Worm (Caenorhabditis elegans) whole organism, young adult: ENCODE results near the gene F53F8.5.
A peak's percentile ranks its signal among the peaks of the same experiment; 100 is the strongest.

Experiments used
- B0336.3 ChIP-seq: fragments of 200-800 bp; sonication (Bioruptor generic); IDR thresholded peaks from 2 replicates; pipeline ENCODE4 v1.3.6; 2022; ENCODE audit warnings: missing genetic modification characterization, missing compliant biosample characterization
- D2030.7 ChIP-seq: fragments of 200-800 bp; sonication (Bioruptor generic); IDR thresholded peaks from 2 replicates; pipeline ENCODE4 v1.3.6; 2022; ENCODE audit warnings: missing genetic modification reagents, missing genetic modification characterization, missing compliant biosample characterization
- F22D6.2 ChIP-seq: sonication (generic microtip); optimal IDR thresholded peaks from 2 replicates; lab custom pipeline; 2016; ENCODE audit warnings: mild to moderate bottlenecking, missing genetic modification characterization, missing compliant biosample characterization
- F49E8.2 ChIP-seq: sonication (generic microtip); optimal IDR thresholded peaks from 3 replicates; lab custom pipeline; 2017; ENCODE audit warnings: missing genetic modification characterization, mild to moderate bottlenecking, missing compliant biosample characterization, antibody characterized with exemption, moderate library complexity; ENCODE audit not compliant: insufficient read depth
- K12H6.12 ChIP-seq: fragments of 200-800 bp; sonication (Bioruptor generic); optimal IDR thresholded peaks from 2 replicates; lab custom pipeline; 2018; ENCODE audit warnings: mild to moderate bottlenecking, missing genetic modification characterization, missing compliant biosample characterization
- T07F8.4 ChIP-seq: sonication (generic microtip); optimal IDR thresholded peaks from 2 replicates; lab custom pipeline; 2016; ENCODE audit warnings: mild to moderate bottlenecking, missing genetic modification characterization, moderate library complexity, missing compliant biosample characterization
- Y53F4B.3 ChIP-seq: fragments of 200-800 bp; sonication (Bioruptor generic); IDR thresholded peaks from 2 replicates; pipeline ENCODE4 v1.3.6; 2022; ENCODE audit warnings: missing genetic modification reagents, missing genetic modification characterization, missing compliant biosample characterization
- Y53G8AR.9 ChIP-seq: fragments of 200-800 bp; sonication (Bioruptor generic); conservative IDR thresholded peaks from 2 replicates; pipeline ENCODE4 v1.3.6; 2022; ENCODE audit warnings: missing genetic modification reagents, missing genetic modification characterization, missing compliant biosample characterization
- Y95B8A.8 ChIP-seq: fragments of 200-800 bp; sonication (Bioruptor generic); IDR thresholded peaks from 2 replicates; pipeline ENCODE4 v1.3.6; 2022; ENCODE audit warnings: missing genetic modification reagents, missing genetic modification characterization, missing compliant biosample characterization
- ZK185.1 ChIP-seq: sonication (generic microtip); optimal IDR thresholded peaks from 2 replicates; lab custom pipeline; 2016; ENCODE audit warnings: mild to moderate bottlenecking, missing genetic modification characterization, missing compliant biosample characterization; ENCODE audit not compliant: poor library complexity, severe bottlenecking
- ama-1 ChIP-seq, 3 experiments: fragments of 150-350 bp in 1 of 3; sonication (generic microtip) in 2 of 3; optimal IDR thresholded peaks; 2 replicates each; lab custom pipeline; 2014 to 2018; ENCODE audit warnings: missing biosample characterization in 2 of 3, missing genetic modification characterization in 2 of 3, missing genetic modification reagents in 2 of 3
- aptf-2 ChIP-seq: fragments of 200-800 bp; sonication (Bioruptor generic); conservative IDR thresholded peaks from 2 replicates; pipeline ENCODE4 v1.3.6; 2022; ENCODE audit warnings: missing genetic modification reagents, missing genetic modification characterization, missing compliant biosample characterization
- aptf-3 ChIP-seq: fragments of 200-800 bp; sonication (Bioruptor generic); IDR thresholded peaks from 2 replicates; pipeline ENCODE4 v1.3.6; 2022; ENCODE audit warnings: missing genetic modification characterization, missing compliant biosample characterization
- attf-5 ChIP-seq: fragments of 200-800 bp; sonication (Bioruptor generic); optimal IDR thresholded peaks from 2 replicates; lab custom pipeline; 2018; ENCODE audit warnings: mild to moderate bottlenecking, missing genetic modification characterization, missing compliant biosample characterization
- bed-1 ChIP-seq: fragments of 200-800 bp; sonication (Bioruptor generic); IDR thresholded peaks from 2 replicates; pipeline ENCODE4 v1.3.6; 2022; ENCODE audit warnings: missing genetic modification reagents, missing genetic modification characterization, missing compliant biosample characterization
- ceh-40 ChIP-seq: fragments of 200-800 bp; sonication (Bioruptor generic); IDR thresholded peaks from 2 replicates; pipeline ENCODE4 v1.3.6; 2022; ENCODE audit warnings: missing genetic modification characterization, missing compliant biosample characterization
- dpff-1 ChIP-seq: sonication (generic microtip); optimal IDR thresholded peaks from 2 replicates; lab custom pipeline; 2017; ENCODE audit warnings: mild to moderate bottlenecking, missing genetic modification characterization, missing compliant biosample characterization
- efl-1 ChIP-seq: fragments of 150-350 bp; optimal IDR thresholded peaks from 2 replicates; lab custom pipeline; 2014; ENCODE audit warnings: missing biosample characterization, missing genetic modification reagents, missing genetic modification characterization
- egl-44 ChIP-seq: fragments of 200-800 bp; sonication (Bioruptor generic); IDR thresholded peaks from 2 replicates; pipeline ENCODE4 v1.3.6; 2022; ENCODE audit warnings: missing genetic modification reagents, missing genetic modification characterization, missing compliant biosample characterization
- ekl-4 ChIP-seq: fragments of 200-800 bp; sonication (Bioruptor generic); IDR thresholded peaks from 2 replicates; pipeline ENCODE4 v1.3.6; 2022; ENCODE audit warnings: missing genetic modification reagents, missing genetic modification characterization, missing compliant biosample characterization
- gei-17 ChIP-seq: fragments of 200-800 bp; sonication (Bioruptor generic); optimal IDR thresholded peaks from 2 replicates; lab custom pipeline; 2018; ENCODE audit warnings: mild to moderate bottlenecking, missing genetic modification characterization, missing compliant biosample characterization
- hmg-1.2 ChIP-seq: fragments of 200-800 bp; sonication (Bioruptor generic); IDR thresholded peaks from 2 replicates; pipeline ENCODE4 v1.3.6; 2022; ENCODE audit warnings: missing genetic modification reagents, missing genetic modification characterization, missing compliant biosample characterization
- let-526 ChIP-seq: fragments of 200-800 bp; sonication (Bioruptor generic); IDR thresholded peaks from 2 replicates; pipeline ENCODE4 v1.3.6; 2022; ENCODE audit warnings: missing genetic modification reagents, missing genetic modification characterization, missing compliant biosample characterization
- lin-35 ChIP-seq, 3 experiments: fragments of 150-350 bp in 2 of 3; sonication (generic microtip) in 1 of 3; optimal IDR thresholded peaks; 2 replicates each; lab custom pipeline; 2014 to 2018; ENCODE audit warnings: missing biosample characterization in 3 of 3, missing genetic modification characterization in 3 of 3, missing genetic modification reagents in 3 of 3
- lin-40 ChIP-seq: sonication (generic microtip); optimal IDR thresholded peaks from 2 replicates; lab custom pipeline; 2016; ENCODE audit warnings: missing genetic modification characterization, mild to moderate bottlenecking, missing compliant biosample characterization, missing genotype, missing genetic modification reagents
- lsl-1 ChIP-seq: fragments of 200-800 bp; sonication (Bioruptor generic); optimal IDR thresholded peaks from 2 replicates; lab custom pipeline; 2018; ENCODE audit warnings: mild to moderate bottlenecking, missing genetic modification characterization, moderate library complexity, missing compliant biosample characterization
- madf-10 ChIP-seq: sonication (generic microtip); optimal IDR thresholded peaks from 2 replicates; lab custom pipeline; 2016; ENCODE audit warnings: mild to moderate bottlenecking, missing genetic modification characterization, missing compliant biosample characterization
- madf-3 ChIP-seq: fragments of 200-800 bp; sonication (Bioruptor generic); IDR thresholded peaks from 2 replicates; pipeline ENCODE4 v1.3.6; 2022; ENCODE audit warnings: missing genetic modification reagents, missing genetic modification characterization, missing compliant biosample characterization
- madf-6 ChIP-seq: fragments of 200-800 bp; sonication (Bioruptor generic); IDR thresholded peaks from 2 replicates; pipeline ENCODE4 v1.3.6; 2022; ENCODE audit warnings: missing genetic modification reagents, missing genetic modification characterization, missing compliant biosample characterization
- mel-28 ChIP-seq: sonication (generic microtip); optimal IDR thresholded peaks from 2 replicates; lab custom pipeline; 2016; ENCODE audit warnings: borderline replicate concordance, mild to moderate bottlenecking, missing genetic modification characterization, missing compliant biosample characterization
- nfyb-1 ChIP-seq: fragments of 200-800 bp; sonication (Bioruptor generic); IDR thresholded peaks from 2 replicates; pipeline ENCODE4 v1.3.6; 2022; ENCODE audit warnings: missing genetic modification reagents, missing genetic modification characterization, missing compliant biosample characterization
- nhr-120 ChIP-seq: fragments of 200-800 bp; sonication (Bioruptor generic); IDR thresholded peaks from 2 replicates; pipeline ENCODE4 v1.3.6; 2022; ENCODE audit warnings: missing genetic modification characterization, missing compliant biosample characterization
- nhr-80 ChIP-seq: sonication (generic microtip); optimal IDR thresholded peaks from 2 replicates; lab custom pipeline; 2016; ENCODE audit warnings: missing genetic modification characterization, missing compliant biosample characterization
- pbrm-1 ChIP-seq: fragments of 200-800 bp; sonication (Bioruptor generic); IDR thresholded peaks from 2 replicates; pipeline ENCODE4 v1.3.6; 2022; ENCODE audit warnings: missing genetic modification reagents, missing genetic modification characterization, missing compliant biosample characterization
- pha-4 ChIP-seq: fragments of 150-350 bp; sonication (generic microtip); optimal IDR thresholded peaks from 2 replicates; lab custom pipeline; 2014; ENCODE audit warnings: missing biosample characterization, missing genetic modification reagents, missing genetic modification characterization
- rec-8 ChIP-seq, 2 experiments: sonication (generic microtip); optimal IDR thresholded peaks; 2 replicates each; lab custom pipeline; 2016; ENCODE audit warnings: mild to moderate bottlenecking in 2 of 2, missing genetic modification characterization in 2 of 2, missing genetic modification reagents in 2 of 2, missing genotype in 2 of 2, missing biosample characterization in 1 of 2, missing compliant biosample characterization in 1 of 2, moderate library complexity in 1 of 2
- snpc-4 ChIP-seq, 5 experiments: fragments of 150-350 bp in 1 of 5; sonication (generic microtip) in 4 of 5; optimal IDR thresholded peaks; 2 replicates each; lab custom pipeline; 2014 to 2018; ENCODE audit warnings: missing genetic modification characterization in 5 of 5, missing biosample characterization in 3 of 5, antibody characterized with exemption in 2 of 5, mild to moderate bottlenecking in 2 of 5, missing compliant biosample characterization in 2 of 5, missing genotype in 2 of 5, moderate library complexity in 2 of 5, missing genetic modification reagents in 1 of 5
- sptf-2 ChIP-seq: fragments of 200-800 bp; sonication (Bioruptor generic); optimal IDR thresholded peaks from 2 replicates; lab custom pipeline; 2018; ENCODE audit warnings: mild to moderate bottlenecking, missing genetic modification characterization, missing compliant biosample characterization
- tlf-1 ChIP-seq: fragments of 200-800 bp; sonication (Bioruptor generic); optimal IDR thresholded peaks from 2 replicates; lab custom pipeline; 2018; ENCODE audit warnings: mild to moderate bottlenecking, missing genetic modification characterization, missing compliant biosample characterization
- unc-130 ChIP-seq: sonication (generic microtip); optimal IDR thresholded peaks from 2 replicates; lab custom pipeline; 2016; ENCODE audit warnings: missing genetic modification reagents, missing genetic modification characterization, missing compliant biosample characterization
- xnd-1 ChIP-seq: sonication (generic microtip); optimal IDR thresholded peaks from 2 replicates; lab custom pipeline; 2016; ENCODE audit warnings: missing genotype, missing genetic modification reagents, missing genetic modification characterization, missing compliant biosample characterization
- ztf-3 ChIP-seq: fragments of 200-800 bp; sonication (Bioruptor generic); optimal IDR thresholded peaks from 2 replicates; lab custom pipeline; 2018; ENCODE audit warnings: mild to moderate bottlenecking, missing genetic modification characterization, missing compliant biosample characterization

F53F8.5 gene

DNA sequence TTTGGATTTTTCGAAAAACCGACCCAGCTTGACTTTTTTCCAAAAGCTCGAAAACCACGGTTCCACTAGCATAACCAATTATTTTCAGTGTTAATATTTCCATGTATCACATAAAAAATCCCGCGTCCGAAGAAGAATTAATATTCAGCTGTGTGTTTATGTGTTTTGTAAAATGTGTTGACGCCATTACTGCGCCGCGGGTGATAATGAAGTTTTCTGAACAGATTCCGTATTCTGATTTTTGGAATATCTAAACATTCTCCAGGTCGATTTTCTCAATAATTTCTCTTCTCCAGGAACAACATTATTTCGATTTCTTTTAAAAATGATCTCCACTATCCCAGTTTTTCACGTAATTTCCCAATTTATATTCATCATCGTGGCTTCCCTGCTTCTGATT is 30.8 kb upstream of the F53F8.5 start, which contains the start of gene srxa-6:
srxa-6 (plus strand) TSS at position 301 of the 400 bp plus-strand sequence.
- TF ChIP-seq lin-40 (no peak), efl-1 (GFP tag; lab: Kevin White, UChicago) (no peak), F22D6.2 (tag; lab: Kevin White, UChicago) (no peak)

DNA sequence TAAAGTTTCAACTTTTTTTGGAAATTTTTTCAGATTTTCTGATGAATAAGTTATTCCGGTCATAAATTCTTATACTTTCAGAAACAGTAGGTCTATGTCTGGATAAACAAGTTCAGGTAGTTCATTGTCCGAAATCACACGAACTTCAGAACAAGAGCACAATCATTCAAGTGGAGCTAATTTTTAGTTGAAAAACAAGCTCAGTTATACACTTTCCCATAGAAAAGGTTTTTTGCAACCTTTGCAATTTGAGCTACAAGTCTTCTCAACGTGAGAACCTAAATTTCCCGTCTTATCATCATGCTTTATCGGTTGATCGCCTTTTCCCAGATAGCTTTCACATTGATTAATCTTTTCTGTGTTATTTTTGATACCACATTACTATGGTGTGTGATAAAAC is 27.9 kb upstream of the F53F8.5 start, which contains the start of gene srxa-1:
srxa-1 (plus strand) TSS at position 301 of the 400 bp plus-strand sequence.
- TF ChIP-seq bed-1 (GFP tag; lab: Robert Waterston, UW) (no peak), madf-3 (GFP tag; lab: Robert Waterston, UW) (no peak), ceh-40 (GFP tag; lab: Robert Waterston, UW) (no peak), mel-28 (tag; lab: Kevin White, UChicago) (no peak), ama-1 (optimal IDR thresholded peaks at IDR 0.05; lab: Kevin White, UChicago) (no peak), ama-1 (GFP tag; optimal IDR thresholded peaks at IDR 0.05; lab: Kevin White, UChicago) (no peak), aptf-2 (GFP tag; lab: Robert Waterston, UW) (no peak), B0336.3 (GFP tag; lab: Robert Waterston, UW) (no peak), D2030.7 (GFP tag; lab: Robert Waterston, UW) (no peak), xnd-1 (tag; lab: Kevin White, UChicago) (no peak), tlf-1 (GFP tag; lab: Kevin White, UChicago) (no peak)

DNA sequence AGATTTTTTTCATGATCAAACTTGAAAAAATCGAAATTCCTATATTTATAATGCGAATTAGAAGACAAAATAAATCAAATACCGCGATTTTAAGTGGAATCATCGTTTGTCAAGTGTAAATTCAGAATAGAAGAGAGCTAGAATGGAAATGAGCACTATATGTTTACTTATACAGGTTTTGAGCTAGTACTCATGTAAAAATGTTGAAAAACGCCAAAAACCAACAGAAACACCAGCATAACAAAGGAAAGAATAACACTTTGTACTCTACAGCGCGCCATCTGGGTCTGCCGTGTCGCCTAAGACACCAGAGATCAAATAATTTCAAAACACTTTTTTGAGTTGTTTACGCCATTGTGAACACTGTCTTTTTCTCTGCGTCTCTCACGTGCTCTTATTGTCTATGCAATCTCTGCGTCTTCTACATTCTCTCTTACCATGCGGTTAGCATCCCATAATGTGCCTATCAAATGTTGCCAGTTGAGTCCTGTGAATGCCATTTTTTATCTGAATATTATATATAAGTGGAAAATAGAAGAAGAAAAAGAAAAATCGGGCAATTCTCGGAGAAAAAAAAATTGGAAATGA is 25.0 kb upstream of the F53F8.5 start, which contains the start of gene ipla-3:
ipla-3 (minus strand) TSS at position 510 of the 588 bp plus-strand sequence.
- TF ChIP-seq Y53F4B.3 (GFP tag; lab: Robert Waterston, UW) (no peak), snpc-4 (GFP tag; optimal IDR thresholded peaks at IDR 0.05; lab: Kevin White, UChicago) (no peak), snpc-4 (tag; optimal IDR thresholded peaks at IDR 0.05; lab: Kevin White, UChicago) (peak in 2 of 4 experiments; percentile 37 to 54), nhr-120 (GFP tag; lab: Robert Waterston, UW) (no peak), pha-4 (tag; lab: Kevin White, UChicago) (peak; percentile 57), nhr-80 (tag; lab: Kevin White, UChicago) (peak; percentile 92), gei-17 (no peak), madf-10 (tag; lab: Kevin White, UChicago) (peak; percentile 70), unc-130 (GFP tag; lab: Kevin White, UChicago) (no peak), let-526 (no peak), nfyb-1 (0 out of 2 replicates have a peak, but pooled peaks have one; percentile 51), D2030.7 (GFP tag; lab: Robert Waterston, UW) (0 out of 2 replicates have a peak, but pooled peaks have one; percentile 21), B0336.3 (GFP tag; lab: Robert Waterston, UW) (peak; percentile 53; the same call in 1 of the 2 replicates), Y95B8A.8 (GFP tag; lab: Robert Waterston, UW) (0 out of 2 replicates have a peak, but pooled peaks have one; percentile 44), rec-8 (tag; optimal IDR thresholded peaks at IDR 0.05; lab: Kevin White, UChicago) (no peak), dpff-1 (tag; lab: Kevin White, UChicago) (no peak), F49E8.2 (no peak), ztf-3 (GFP tag; lab: Kevin White, UChicago) (peak; percentile 46), ekl-4 (GFP tag; lab: Robert Waterston, UW) (0 out of 2 replicates have a peak, but pooled peaks have one; percentile 32), madf-6 (GFP tag; lab: Robert Waterston, UW) (0 out of 2 replicates have a peak, but pooled peaks have one; percentile 34), K12H6.12 (peak; percentile 72), sptf-2 (GFP tag; lab: Kevin White, UChicago) (peak; percentile 43), aptf-3 (no peak), lsl-1 (GFP tag; lab: Kevin White, UChicago) (no peak), Y53G8AR.9 (GFP tag; lab: Robert Waterston, UW) (peak; percentile 52; the same call in 1 of the 2 replicates), pbrm-1 (GFP tag; lab: Robert Waterston, UW) (no peak), hmg-1.2 (peak; percentile 94), T07F8.4 (tag; lab: Kevin White, UChicago) (no peak), egl-44 (GFP tag; lab: Robert Waterston, UW) (peak; percentile 64; the same call in 1 of the 2 replicates), lin-35 (GFP tag; optimal IDR thresholded peaks at IDR 0.05; lab: Kevin White, UChicago) (peak in 1 of 3 experiments; percentile 26), attf-5 (GFP tag; lab: Kevin White, UChicago) (peak; percentile 75), ZK185.1 (tag; lab: Kevin White, UChicago) (peak; percentile 25)
